Worm (Caenorhabditis elegans) whole organism, young adult: ENCODE measurements around the gene sra-9.

Experiments used
- F52B5.7 ChIP-seq: sonication (generic microtip); optimal IDR thresholded peaks from 2 replicates; lab custom pipeline; 2016; ENCODE audit warnings: mild to moderate bottlenecking, missing genetic modification characterization, missing compliant biosample characterization
- F55B11.4 ChIP-seq: sonication (generic microtip); optimal IDR thresholded peaks from 2 replicates; lab custom pipeline; 2016; ENCODE audit warnings: missing compliant biosample characterization, missing genetic modification characterization, borderline replicate concordance; ENCODE audit not compliant: insufficient read depth
- Y95B8A.8 ChIP-seq: fragments of 200-800 bp; sonication (Bioruptor generic); IDR thresholded peaks from 2 replicates; pipeline ENCODE4 v1.3.6; 2022; ENCODE audit warnings: missing genetic modification reagents, missing genetic modification characterization, missing compliant biosample characterization
- ama-1 ChIP-seq, 3 experiments: fragments of 150-350 bp in 1 of 3; sonication (generic microtip) in 2 of 3; optimal IDR thresholded peaks; 2 replicates each; lab custom pipeline; 2014 to 2018; ENCODE audit warnings: missing biosample characterization in 2 of 3, missing genetic modification characterization in 2 of 3, missing genetic modification reagents in 2 of 3
- aptf-2 ChIP-seq: fragments of 200-800 bp; sonication (Bioruptor generic); conservative IDR thresholded peaks from 2 replicates; pipeline ENCODE4 v1.3.6; 2022; ENCODE audit warnings: missing genetic modification reagents, missing genetic modification characterization, missing compliant biosample characterization
- chd-7 ChIP-seq: sonication (generic microtip); optimal IDR thresholded peaks from 2 replicates; lab custom pipeline; 2016; ENCODE audit warnings: mild to moderate bottlenecking, missing genetic modification characterization, moderate library complexity, missing compliant biosample characterization
- ets-4 ChIP-seq: fragments of 200-800 bp; sonication (Bioruptor generic); optimal IDR thresholded peaks from 2 replicates; lab custom pipeline; 2018; ENCODE audit warnings: mild to moderate bottlenecking, missing genetic modification characterization, missing compliant biosample characterization
- lin-35 ChIP-seq, 3 experiments: fragments of 150-350 bp in 2 of 3; sonication (generic microtip) in 1 of 3; optimal IDR thresholded peaks; 2 replicates each; lab custom pipeline; 2014 to 2018; ENCODE audit warnings: missing biosample characterization in 3 of 3, missing genetic modification characterization in 3 of 3, missing genetic modification reagents in 3 of 3
- mcd-1 ChIP-seq: fragments of 200-800 bp; sonication (Bioruptor generic); IDR thresholded peaks from 2 replicates; pipeline ENCODE4 v1.3.6; 2022; ENCODE audit warnings: missing genetic modification reagents, missing genetic modification characterization, missing compliant biosample characterization
- nhr-120 ChIP-seq: fragments of 200-800 bp; sonication (Bioruptor generic); IDR thresholded peaks from 2 replicates; pipeline ENCODE4 v1.3.6; 2022; ENCODE audit warnings: missing genetic modification characterization, missing compliant biosample characterization
- pha-4 ChIP-seq: fragments of 150-350 bp; sonication (generic microtip); optimal IDR thresholded peaks from 2 replicates; lab custom pipeline; 2014; ENCODE audit warnings: missing biosample characterization, missing genetic modification reagents, missing genetic modification characterization
- tbp1 ChIP-seq: fragments of 200-800 bp; sonication (Bioruptor generic); optimal IDR thresholded peaks from 2 replicates; lab custom pipeline; 2018; ENCODE audit warnings: mild to moderate bottlenecking, missing genetic modification characterization, missing compliant biosample characterization
- zim-3 ChIP-seq: sonication (generic microtip); optimal IDR thresholded peaks from 2 replicates; lab custom pipeline; 2017; ENCODE audit warnings: mild to moderate bottlenecking, missing genetic modification characterization, moderate library complexity, missing compliant biosample characterization

DNA sequence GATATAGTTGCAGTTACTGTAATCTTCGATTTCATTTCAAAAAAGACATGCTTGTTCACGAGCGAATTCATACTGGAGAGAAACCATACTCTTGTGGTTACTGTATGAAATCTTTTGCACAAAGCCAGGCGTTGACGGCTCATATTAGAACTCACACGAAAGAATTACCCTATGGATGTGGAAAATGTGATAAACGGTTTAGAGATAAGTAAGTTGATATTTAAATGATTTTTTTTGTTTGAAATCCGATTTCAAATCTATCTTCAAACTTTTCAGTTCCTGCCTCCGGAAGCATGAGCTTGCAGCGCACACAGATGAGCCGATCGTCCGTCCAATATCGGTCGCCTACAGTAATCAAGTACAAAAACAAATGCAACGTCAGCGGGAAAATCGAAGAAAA lies 26.8 kb downstream of the sra-9 start:
- TF ChIP-seq pha-4 (tag; lab: Kevin White, UChicago): no peak
- no peak for TF ChIP-seq tbp1 (GFP tag; lab: Kevin White, UChicago)
- no peak for TF ChIP-seq Y95B8A.8 (GFP tag; lab: Robert Waterston, UW)
- no peak for TF ChIP-seq nhr-120 (GFP tag; lab: Robert Waterston, UW)
- TF ChIP-seq mcd-1: no peak
- TF ChIP-seq zim-3 (tag; lab: Kevin White, UChicago): no peak
- no peak for TF ChIP-seq ama-1 (optimal IDR thresholded peaks at IDR 0.05; lab: Kevin White, UChicago)
- TF ChIP-seq ama-1 (GFP tag; optimal IDR thresholded peaks at IDR 0.05; lab: Kevin White, UChicago): no peak
- no peak for TF ChIP-seq lin-35 (GFP tag; optimal IDR thresholded peaks at IDR 0.05; lab: Kevin White, UChicago)
- no peak for TF ChIP-seq chd-7 (tag; lab: Kevin White, UChicago)
- TF ChIP-seq aptf-2: no peak
- no peak for TF ChIP-seq ets-4 (GFP tag; lab: Kevin White, UChicago)
- TF ChIP-seq F52B5.7 (tag; lab: Kevin White, UChicago): no peak
- TF ChIP-seq F55B11.4 (tag; lab: Kevin White, UChicago): no peak
